Fruit fly (Drosophila melanogaster) whole organism, embryonic: ENCODE measurements around the gene Ciz1.

Source experiments
- Aef1 ChIP-seq: fragments of 200-800 bp; sonication (Bioruptor generic); IDR thresholded peaks from 3 replicates; pipeline ENCODE4 v1.3.6; 2022; ENCODE audit warnings: missing biosample characterization, missing genetic modification characterization
- Antp ChIP-seq: fragments of 200-800 bp; sonication (Bioruptor generic); optimal IDR thresholded peaks from 3 replicates; lab custom pipeline; 2016; ENCODE audit warnings: missing biosample characterization, missing genetic modification characterization
- B-H1 ChIP-seq: fragments of 200-800 bp; sonication (Bioruptor generic); IDR thresholded peaks from 3 replicates; pipeline ENCODE4 v1.3.6; 2022; ENCODE audit warnings: missing biosample characterization, missing genetic modification characterization
- CG10267 ChIP-seq: fragments of 200-800 bp; sonication (Bioruptor generic); optimal IDR thresholded peaks from 2 replicates; lab custom pipeline; 2018; ENCODE audit warnings: missing biosample characterization, mild to moderate bottlenecking, missing genetic modification characterization, moderate library complexity
- CG10979 ChIP-seq: fragments of 200-800 bp; sonication (Bioruptor generic); optimal IDR thresholded peaks from 2 replicates; lab custom pipeline; 2018; ENCODE audit warnings: missing biosample characterization, mild to moderate bottlenecking, missing genetic modification characterization, moderate library complexity
- CG15479 ChIP-seq: fragments of 200-800 bp; sonication (Bioruptor generic); optimal IDR thresholded peaks from 3 replicates; lab custom pipeline; 2019; ENCODE audit warnings: missing biosample characterization, mild to moderate bottlenecking, missing genetic modification characterization, moderate library complexity
- CG1647 ChIP-seq: fragments of 200-800 bp; sonication (Bioruptor generic); optimal IDR thresholded peaks from 3 replicates; lab custom pipeline; 2016; ENCODE audit warnings: missing biosample characterization, missing genetic modification characterization
- CG16863 ChIP-seq: fragments of 200-800 bp; sonication (Bioruptor generic); optimal IDR thresholded peaks from 3 replicates; lab custom pipeline; 2016; ENCODE audit warnings: missing biosample characterization, missing genetic modification characterization
- CG18619 ChIP-seq: fragments of 200-800 bp; sonication (Bioruptor generic); optimal IDR thresholded peaks from 3 replicates; lab custom pipeline; 2017; ENCODE audit warnings: missing biosample characterization, mild to moderate bottlenecking, missing genetic modification characterization
- CG34422 ChIP-seq: fragments of 200-800 bp; sonication (Bioruptor generic); IDR thresholded peaks from 3 replicates; pipeline ENCODE4 v1.3.6; 2022; ENCODE audit warnings: missing biosample characterization, missing genetic modification characterization
- CG7271 ChIP-seq: fragments of 200-800 bp; sonication (Bioruptor generic); optimal IDR thresholded peaks from 2 replicates; lab custom pipeline; 2018; ENCODE audit warnings: missing biosample characterization, mild to moderate bottlenecking, missing genetic modification characterization, moderate library complexity
- CG7928 ChIP-seq: fragments of 200-800 bp; sonication (Bioruptor generic); optimal IDR thresholded peaks from 2 replicates; lab custom pipeline; 2017; ENCODE audit warnings: missing biosample characterization, mild to moderate bottlenecking, missing genetic modification characterization
- CG8281 ChIP-seq: fragments of 200-800 bp; sonication (Bioruptor generic); optimal IDR thresholded peaks from 2 replicates; lab custom pipeline; 2018; ENCODE audit warnings: missing biosample characterization, mild to moderate bottlenecking, missing genetic modification characterization, moderate library complexity
- CG8765 ChIP-seq: fragments of 200-800 bp; sonication (Bioruptor generic); IDR thresholded peaks from 2 replicates; pipeline ENCODE4 v1.3.6; 2022; ENCODE audit warnings: missing biosample characterization, missing genetic modification characterization
- CG9437 ChIP-seq: fragments of 200-800 bp; sonication (Bioruptor generic); optimal IDR thresholded peaks from 2 replicates; lab custom pipeline; 2018; ENCODE audit warnings: missing biosample characterization, mild to moderate bottlenecking, missing genetic modification characterization
- CG9932 ChIP-seq: fragments of 200-800 bp; sonication (Bioruptor generic); IDR thresholded peaks from 2 replicates; pipeline ENCODE4 v1.3.6; 2022; ENCODE audit warnings: missing biosample characterization, missing genetic modification characterization
- Dek ChIP-seq: fragments of 200-800 bp; sonication (Bioruptor generic); optimal IDR thresholded peaks from 3 replicates; lab custom pipeline; 2019; ENCODE audit warnings: missing biosample characterization, mild to moderate bottlenecking, missing genetic modification characterization, moderate library complexity
- Ets65A ChIP-seq: fragments of 200-800 bp; sonication (Bioruptor generic); peaks from one replicate; lab custom pipeline; 2016; ENCODE audit warnings: missing biosample characterization, missing genetic modification characterization
- HLH54F ChIP-seq: fragments of 200-800 bp; sonication (Bioruptor generic); optimal IDR thresholded peaks from 3 replicates; lab custom pipeline; 2016; ENCODE audit warnings: missing biosample characterization, missing genetic modification characterization
- Hr78 ChIP-seq, 2 experiments: fragments of 200-800 bp in 1 of 2; fragments of >200 bp in 1 of 2; sonication (Bioruptor generic) in 1 of 2; optimal IDR thresholded peaks; 2 replicates each; lab custom pipeline; 2017 to 2019; ENCODE audit warnings: missing biosample characterization in 2 of 2, missing genetic modification characterization in 2 of 2, mild to moderate bottlenecking in 1 of 2, moderate library complexity in 1 of 2
- Hsf ChIP-seq: fragments of 200-800 bp; sonication (Bioruptor generic); optimal IDR thresholded peaks from 3 replicates; lab custom pipeline; 2016; ENCODE audit warnings: missing biosample characterization, missing genetic modification characterization
- Ptx1 ChIP-seq: fragments of 200-800 bp; sonication (Bioruptor generic); IDR thresholded peaks from 2 replicates; pipeline ENCODE4 v1.3.6; 2022; ENCODE audit warnings: missing biosample characterization, missing genetic modification characterization
- Rfx ChIP-seq: fragments of 200-800 bp; sonication (Bioruptor generic); IDR thresholded peaks from 2 replicates; pipeline ENCODE4 v1.3.6; 2022; ENCODE audit warnings: missing biosample characterization, missing genetic modification characterization
- Scr ChIP-seq: fragments of 200-800 bp; sonication (Bioruptor generic); IDR thresholded peaks from 2 replicates; pipeline ENCODE4 v1.3.6; 2022; ENCODE audit warnings: missing biosample characterization, missing genetic modification characterization; ENCODE audit not compliant: partially characterized antibody
- Stat92E ChIP-seq, 3 experiments: fragments of >200 bp in 2 of 3; fragments of 200-800 bp in 1 of 3; sonication (Bioruptor generic) in 1 of 3; optimal IDR thresholded peaks; 2 replicates each; lab custom pipeline; 2017 to 2019; ENCODE audit warnings: missing biosample characterization in 3 of 3, missing genetic modification characterization in 3 of 3, mild to moderate bottlenecking in 1 of 3, moderate library complexity in 1 of 3
- Taf1 ChIP-seq: fragments of 200-800 bp; sonication (Bioruptor generic); IDR thresholded peaks from 2 replicates; pipeline ENCODE4 v1.3.6; 2022; ENCODE audit warnings: missing biosample characterization, missing genetic modification characterization
- Trl ChIP-seq, 3 experiments: fragments of >200 bp in 2 of 3; fragments of 200-800 bp in 1 of 3; sonication (Bioruptor generic) in 1 of 3; optimal IDR thresholded peaks; 2 replicates in 1 of 3; 3 replicates in 2 of 3; lab custom pipeline; 2016 to 2017; ENCODE audit warnings: missing biosample characterization in 1 of 3, missing genetic modification characterization in 1 of 3
- Vsx1 ChIP-seq: fragments of 200-800 bp; sonication (Bioruptor generic); optimal IDR thresholded peaks from 2 replicates; lab custom pipeline; 2017; ENCODE audit warnings: missing biosample characterization, mild to moderate bottlenecking, missing genetic modification characterization, missing genetic modification reagents
- abd-A ChIP-seq: fragments of 200-800 bp; sonication (Bioruptor generic); optimal IDR thresholded peaks from 3 replicates; lab custom pipeline; 2019; ENCODE audit warnings: missing biosample characterization, mild to moderate bottlenecking, missing genetic modification characterization, moderate library complexity
- ato ChIP-seq: fragments of 200-800 bp; sonication (Bioruptor generic); IDR thresholded peaks from 2 replicates; pipeline ENCODE4 v1.3.6; 2022; ENCODE audit warnings: missing biosample characterization, missing genetic modification characterization; ENCODE audit not compliant: partially characterized antibody
- bsh ChIP-seq, 2 experiments: fragments of 200-800 bp; sonication (Bioruptor generic); optimal IDR thresholded peaks; 2 replicates each; lab custom pipeline; 2017 to 2018; ENCODE audit warnings: mild to moderate bottlenecking in 2 of 2, missing biosample characterization in 2 of 2, missing genetic modification characterization in 2 of 2, moderate library complexity in 1 of 2
- croc ChIP-seq: fragments of 200-800 bp; sonication (Bioruptor generic); conservative IDR thresholded peaks from 3 replicates; pipeline ENCODE4 v1.3.6; 2022; ENCODE audit warnings: missing biosample characterization, missing genetic modification characterization
- cwo ChIP-seq: fragments of 200-800 bp; sonication (Bioruptor generic); optimal IDR thresholded peaks from 3 replicates; lab custom pipeline; 2017; ENCODE audit warnings: missing biosample characterization, missing genetic modification characterization, mild to moderate bottlenecking, moderate library complexity, missing genetic modification reagents
- dimm ChIP-seq: fragments of 200-800 bp; sonication (Bioruptor generic); IDR thresholded peaks from 2 replicates; pipeline ENCODE4 v1.3.6; 2022; ENCODE audit warnings: missing biosample characterization, missing genetic modification characterization
- en ChIP-seq: fragments of 200-800 bp; sonication (Bioruptor generic); optimal IDR thresholded peaks from 2 replicates; lab custom pipeline; 2016; ENCODE audit warnings: missing biosample characterization, missing genetic modification characterization
- ewg ChIP-seq: fragments of 200-800 bp; sonication (Bioruptor generic); optimal IDR thresholded peaks from 3 replicates; lab custom pipeline; 2017; ENCODE audit warnings: mild to moderate bottlenecking, missing biosample characterization, missing genetic modification reagents, missing genetic modification characterization
- fru ChIP-seq: fragments of >200 bp; optimal IDR thresholded peaks from 2 replicates; lab custom pipeline; 2017
- gem ChIP-seq: fragments of 200-800 bp; sonication (Bioruptor generic); optimal IDR thresholded peaks from 2 replicates; lab custom pipeline; 2019; ENCODE audit warnings: missing biosample characterization, mild to moderate bottlenecking, missing genetic modification characterization, moderate library complexity
- grn ChIP-seq: fragments of 200-800 bp; sonication (Bioruptor generic); optimal IDR thresholded peaks from 3 replicates; lab custom pipeline; 2017; ENCODE audit warnings: missing biosample characterization, missing genetic modification characterization
- hth ChIP-seq: fragments of >200 bp; optimal IDR thresholded peaks from 2 replicates; lab custom pipeline; 2017; ENCODE audit warnings: inconsistent platforms
- lilli ChIP-seq: fragments of 200-800 bp; sonication (Bioruptor generic); optimal IDR thresholded peaks from 3 replicates; lab custom pipeline; 2016; ENCODE audit warnings: missing biosample characterization, missing genetic modification characterization
- luna ChIP-seq: fragments of 200-800 bp; sonication (Bioruptor generic); optimal IDR thresholded peaks from 2 replicates; lab custom pipeline; 2016; ENCODE audit warnings: missing biosample characterization, missing genetic modification characterization
- otp ChIP-seq: fragments of 200-800 bp; sonication (Bioruptor generic); IDR thresholded peaks from 3 replicates; pipeline ENCODE4, ENCODE4 v1.3.6; 2022; ENCODE audit warnings: missing biosample characterization, missing genetic modification characterization
- pho ChIP-seq: fragments of 200-800 bp; sonication (Bioruptor generic); optimal IDR thresholded peaks from 2 replicates; lab custom pipeline; 2016; ENCODE audit warnings: missing biosample characterization, missing genetic modification characterization
- prd ChIP-seq, 3 experiments: fragments of >200 bp in 2 of 3; fragments of 200-800 bp in 1 of 3; sonication (Bioruptor generic) in 1 of 3; optimal IDR thresholded peaks in 2 of 3; IDR thresholded peaks in 1 of 3; 2 replicates in 2 of 3; 3 replicates in 1 of 3; pipeline versions ENCODE4 v1.3.6 to Lab custom; 2017 to 2022; ENCODE audit warnings: missing biosample characterization in 1 of 3, missing genetic modification characterization in 1 of 3
- pros ChIP-seq: fragments of 200-800 bp; sonication (Bioruptor generic); optimal IDR thresholded peaks from 3 replicates; lab custom pipeline; 2019; ENCODE audit warnings: missing biosample characterization, mild to moderate bottlenecking, missing genetic modification characterization, moderate library complexity
- ro ChIP-seq: fragments of 200-800 bp; sonication (Bioruptor generic); IDR thresholded peaks from 2 replicates; pipeline ENCODE4 v1.3.6; 2022; ENCODE audit warnings: missing biosample characterization, missing genetic modification characterization
- tin ChIP-seq: fragments of 200-800 bp; sonication (Bioruptor generic); optimal IDR thresholded peaks from 3 replicates; lab custom pipeline; 2016; ENCODE audit warnings: missing biosample characterization, missing genetic modification characterization
- tx ChIP-seq: fragments of 200-800 bp; sonication (Bioruptor generic); optimal IDR thresholded peaks from 2 replicates; lab custom pipeline; 2016; ENCODE audit warnings: missing biosample characterization, missing genetic modification characterization

Gene Ciz1

dm6 chr3L:9899046-9899659 is 34.7 kb downstream of the Ciz1 start, which contains the start of gene nudE (continued):
- no peak for TF ChIP-seq CG8281 (tag; lab: Kevin White, UChicago)
- TF ChIP-seq croc (GFP tag; lab: Robert Waterston, UW): no peak
- TF ChIP-seq tin (GFP tag; lab: Kevin White, UChicago): peak; percentile 43
- no peak for TF ChIP-seq CG16863
- no peak for TF ChIP-seq CG7271 (tag; lab: Kevin White, UChicago)
- TF ChIP-seq Stat92E (GFP tag; optimal IDR thresholded peaks at IDR 0.05; lab: Kevin White, UChicago): no peak
- TF ChIP-seq Scr (GFP tag; lab: Robert Waterston, UW): peak; percentile 29; the same call in 1 of the 2 replicates
- no peak for TF ChIP-seq abd-A
- TF ChIP-seq luna (GFP tag; lab: Kevin White, UChicago): no peak
- TF ChIP-seq CG18619: no peak
- no peak for TF ChIP-seq hth
- peak; percentile 21 for TF ChIP-seq pho (GFP tag; lab: Kevin White, UChicago)
- TF ChIP-seq bsh (GFP tag; optimal IDR thresholded peaks at IDR 0.05; lab: Kevin White, UChicago): no peak
- TF ChIP-seq B-H1 (GFP tag; lab: Robert Waterston, UW): no peak
- peak; percentile 91 for TF ChIP-seq CG10267 (tag; lab: Kevin White, UChicago)
- TF ChIP-seq CG7928 (GFP tag; lab: Kevin White, UChicago): peak; percentile 98
- no peak for TF ChIP-seq CG9437
- no peak for TF ChIP-seq CG15479 (GFP tag; lab: Kevin White, UChicago)
- TF ChIP-seq fru (lab: Kevin White, UChicago): no peak
- TF ChIP-seq Taf1 (GFP tag; lab: Robert Waterston, UW): no peak
- TF ChIP-seq tx (GFP tag; lab: Kevin White, UChicago): no peak
- no peak for TF ChIP-seq CG1647 (GFP tag; lab: Kevin White, UChicago)
- TF ChIP-seq pros (GFP tag; lab: Kevin White, UChicago): no peak
- no peak for TF ChIP-seq ato (GFP tag; lab: Robert Waterston, UW)
- peak; percentile 19 for TF ChIP-seq Hsf (GFP tag; lab: Kevin White, UChicago)
- peak; percentile 27 for TF ChIP-seq lilli (GFP tag; lab: Kevin White, UChicago)
- TF ChIP-seq en (GFP tag; lab: Kevin White, UChicago): peak; percentile 5
- TF ChIP-seq CG9932: peak; percentile 65
- peak; percentile 95 for TF ChIP-seq Ets65A
- TF ChIP-seq dimm (GFP tag; lab: Robert Waterston, UW): no peak
- TF ChIP-seq grn (GFP tag; lab: Kevin White, UChicago): no peak
- peak; percentile 70 for TF ChIP-seq Rfx
- no peak for TF ChIP-seq CG8765 (GFP tag; lab: Robert Waterston, UW)
- TF ChIP-seq Vsx1 (GFP tag; lab: Kevin White, UChicago): no peak
- no peak for TF ChIP-seq CG10979 (tag; lab: Kevin White, UChicago)
- TF ChIP-seq Aef1 (GFP tag; lab: Robert Waterston, UW): peak; percentile 59
- TF ChIP-seq ewg (GFP tag; lab: Kevin White, UChicago): no peak
- TF ChIP-seq ro (GFP tag; lab: Robert Waterston, UW): no peak
- peak; percentile 16 for TF ChIP-seq gem (tag; lab: Kevin White, UChicago)
- no peak for TF ChIP-seq cwo (GFP tag; lab: Kevin White, UChicago)
- no peak for TF ChIP-seq Hr78 (GFP tag; optimal IDR thresholded peaks at IDR 0.05; lab: Kevin White, UChicago)
- TF ChIP-seq CG34422 (GFP tag; lab: Robert Waterston, UW): peak; percentile 55; the same call in 1 of the 3 replicates
- TF ChIP-seq HLH54F: peak; percentile 59
- TF ChIP-seq Ptx1 (GFP tag; lab: Robert Waterston, UW): peak; percentile 50; the same call in 1 of the 2 replicates
- TF ChIP-seq Antp: peak; percentile 60
- no peak for TF ChIP-seq otp (GFP tag; lab: Robert Waterston, UW)
- peak; percentile 8 for TF ChIP-seq Dek (tag; lab: Kevin White, UChicago)
- no peak for TF ChIP-seq prd (optimal IDR thresholded peaks at IDR 0.05; lab: Kevin White, UChicago)
- TF ChIP-seq prd (GFP tag; IDR thresholded peaks at IDR 0.05; lab: Robert Waterston, UW): no peak
- no peak for TF ChIP-seq Trl (optimal IDR thresholded peaks at IDR 0.05; lab: Kevin White, UChicago)
- peak; percentile 32 for TF ChIP-seq Trl (GFP tag; optimal IDR thresholded peaks at IDR 0.05; lab: Kevin White, UChicago)
